Fruit fly (Drosophila melanogaster) whole organism: Measurements from ENCODE around the gene RPA2.

Source experiments
- pan ChIP-seq: fragments of >200 bp; optimal IDR thresholded peaks from 2 replicates; lab custom pipeline; 2017
- psq ChIP-seq: fragments of >200 bp; optimal IDR thresholded peaks from 2 replicates; lab custom pipeline; 2017
- usp ChIP-seq: fragments of >200 bp; optimal IDR thresholded peaks from 2 replicates; lab custom pipeline; 2017; ENCODE audit warnings: missing biosample characterization, missing genetic modification characterization, mixed read lengths

dm6 chr2L:20965001-20965400 is 39.1 kb upstream of the RPA2 start:
- TF ChIP-seq usp (GFP tag; lab: Kevin White, UChicago) = no peak
- no peak for TF ChIP-seq psq
- no peak for TF ChIP-seq pan (lab: Kevin White, UChicago)
